Worm (Caenorhabditis elegans) whole organism, mixed stage, embryonic: ENCODE measurements around the gene grl-7.

ENCODE experiments used
- bed-3 ChIP-seq: fragments of 200-800 bp; sonication (Bioruptor generic); optimal IDR thresholded peaks from 3 replicates; lab custom pipeline; 2018; ENCODE audit warnings: mild to moderate bottlenecking, missing genetic modification characterization, moderate library complexity, missing compliant biosample characterization
- blmp-1 ChIP-seq: fragments of 150-350 bp; optimal IDR thresholded peaks from 2 replicates; lab custom pipeline; 2014; ENCODE audit warnings: missing biosample characterization, missing genetic modification characterization
- ceh-39 ChIP-seq: fragments of 150-350 bp; optimal IDR thresholded peaks from 2 replicates; lab custom pipeline; 2014; ENCODE audit warnings: missing biosample characterization, missing genetic modification characterization
- ceh-43 ChIP-seq: fragments of 200-800 bp; sonication (Bioruptor generic); optimal IDR thresholded peaks from 2 replicates; lab custom pipeline; 2018; ENCODE audit warnings: mild to moderate bottlenecking, missing genetic modification characterization, moderate library complexity, missing compliant biosample characterization
- ceh-83 ChIP-seq: fragments of 200-800 bp; sonication (Bioruptor generic); optimal IDR thresholded peaks from 2 replicates; lab custom pipeline; 2018; ENCODE audit warnings: mild to moderate bottlenecking, missing genetic modification characterization, missing compliant biosample characterization
- ces-1 ChIP-seq: fragments of 150-350 bp; optimal IDR thresholded peaks from 2 replicates; lab custom pipeline; 2014; ENCODE audit warnings: missing biosample characterization, missing genetic modification reagents, missing genetic modification characterization
- cnd-1 ChIP-seq: fragments of 200-800 bp; sonication (Bioruptor generic); optimal IDR thresholded peaks from 2 replicates; lab custom pipeline; 2018; ENCODE audit warnings: mild to moderate bottlenecking, missing genetic modification characterization, missing compliant biosample characterization
- drap-1 ChIP-seq: fragments of 200-800 bp; sonication (Bioruptor generic); optimal IDR thresholded peaks from 3 replicates; lab custom pipeline; 2018; ENCODE audit warnings: mild to moderate bottlenecking, missing genetic modification characterization, missing compliant biosample characterization
- elt-1 ChIP-seq: sonication (generic microtip); optimal IDR thresholded peaks from 2 replicates; lab custom pipeline; 2017; ENCODE audit warnings: missing genetic modification characterization, mild to moderate bottlenecking, missing compliant biosample characterization, antibody characterized with exemption, moderate library complexity, borderline replicate concordance; ENCODE audit not compliant: insufficient read depth
- elt-3 ChIP-seq: fragments of 150-350 bp; optimal IDR thresholded peaks from 2 replicates; lab custom pipeline; 2014; ENCODE audit warnings: missing biosample characterization, missing genetic modification characterization
- flh-1 ChIP-seq: fragments of 200-800 bp; sonication (Bioruptor generic); optimal IDR thresholded peaks from 2 replicates; lab custom pipeline; 2018; ENCODE audit warnings: mild to moderate bottlenecking, missing genetic modification characterization, moderate library complexity, missing compliant biosample characterization
- ham-2 ChIP-seq: fragments of 200-800 bp; sonication (Bioruptor generic); optimal IDR thresholded peaks from 2 replicates; lab custom pipeline; 2018; ENCODE audit warnings: mild to moderate bottlenecking, missing genetic modification characterization, missing compliant biosample characterization
- hlh-1 ChIP-seq: fragments of 150-350 bp; optimal IDR thresholded peaks from 2 replicates; lab custom pipeline; 2014; ENCODE audit warnings: missing biosample characterization, missing genetic modification reagents, missing genetic modification characterization
- lin-13 ChIP-seq: fragments of 150-350 bp; optimal IDR thresholded peaks from 2 replicates; lab custom pipeline; 2014; ENCODE audit warnings: missing biosample characterization, missing genetic modification characterization
- lin-32 ChIP-seq: fragments of 200-800 bp; sonication (Bioruptor generic); optimal IDR thresholded peaks from 2 replicates; lab custom pipeline; 2018; ENCODE audit warnings: mild to moderate bottlenecking, missing genetic modification characterization, missing compliant biosample characterization
- lsy-2 ChIP-seq: fragments of 150-350 bp; optimal IDR thresholded peaks from 2 replicates; lab custom pipeline; 2014; ENCODE audit warnings: missing biosample characterization, missing genetic modification characterization
- mab-5 ChIP-seq: fragments of 150-350 bp; optimal IDR thresholded peaks from 2 replicates; lab custom pipeline; 2014; ENCODE audit warnings: missing biosample characterization, missing genetic modification characterization
- mep-1 ChIP-seq: fragments of 150-350 bp; optimal IDR thresholded peaks from 2 replicates; lab custom pipeline; 2017; ENCODE audit warnings: missing biosample characterization, missing genetic modification reagents, missing genetic modification characterization, inconsistent platforms
- mls-2 ChIP-seq: sonication (generic microtip); optimal IDR thresholded peaks from 2 replicates; lab custom pipeline; 2016; ENCODE audit warnings: mild to moderate bottlenecking, missing genetic modification characterization, moderate library complexity, missing compliant biosample characterization
- nhr-12 ChIP-seq: fragments of 150-350 bp; optimal IDR thresholded peaks from 2 replicates; lab custom pipeline; 2014; ENCODE audit warnings: missing biosample characterization, missing genetic modification characterization
- nhr-2 ChIP-seq: fragments of 150-350 bp; optimal IDR thresholded peaks from 2 replicates; lab custom pipeline; 2014; ENCODE audit warnings: missing biosample characterization, missing genetic modification characterization
- nhr-28 ChIP-seq: fragments of 150-350 bp; optimal IDR thresholded peaks from 2 replicates; lab custom pipeline; 2014; ENCODE audit warnings: missing biosample characterization, missing genetic modification characterization
- nhr-76 ChIP-seq: sonication (generic microtip); optimal IDR thresholded peaks from 2 replicates; lab custom pipeline; 2017; ENCODE audit warnings: missing biosample characterization, missing genetic modification characterization
- pha-4 ChIP-seq: fragments of 150-350 bp; optimal IDR thresholded peaks from 2 replicates; lab custom pipeline; 2018; ENCODE audit warnings: missing biosample characterization, missing genetic modification reagents, missing genetic modification characterization
- sem-2 ChIP-seq: fragments of 200-800 bp; sonication (Bioruptor generic); optimal IDR thresholded peaks from 2 replicates; lab custom pipeline; 2018; ENCODE audit warnings: mild to moderate bottlenecking, missing genetic modification characterization, missing compliant biosample characterization
- snpc-4 ChIP-seq: fragments of 150-350 bp; optimal IDR thresholded peaks from 2 replicates; lab custom pipeline; 2014; ENCODE audit warnings: missing biosample characterization, missing genetic modification characterization
- sptf-1 ChIP-seq: sonication (generic microtip); optimal IDR thresholded peaks from 2 replicates; lab custom pipeline; 2017; ENCODE audit warnings: mild to moderate bottlenecking, missing genetic modification characterization, moderate library complexity, missing compliant biosample characterization
- tbx-8 ChIP-seq: fragments of 200-800 bp; sonication (Bioruptor generic); optimal IDR thresholded peaks from 2 replicates; lab custom pipeline; 2018; ENCODE audit warnings: mild to moderate bottlenecking, missing genetic modification characterization, moderate library complexity, missing compliant biosample characterization
- unc-120 ChIP-seq: sonication (generic microtip); optimal IDR thresholded peaks from 2 replicates; lab custom pipeline; 2017; ENCODE audit warnings: missing genetic modification characterization, missing compliant biosample characterization; ENCODE audit not compliant: poor library complexity, severe bottlenecking
- unc-39 ChIP-seq: fragments of 150-350 bp; optimal IDR thresholded peaks from 2 replicates; lab custom pipeline; 2014; ENCODE audit warnings: missing biosample characterization, missing genetic modification characterization
- unc-62 ChIP-seq: fragments of 150-350 bp; optimal IDR thresholded peaks from 2 replicates; lab custom pipeline; 2014; ENCODE audit warnings: missing biosample characterization, missing genetic modification reagents, missing genetic modification characterization
- zip-8 ChIP-seq: fragments of 150-350 bp; optimal IDR thresholded peaks from 2 replicates; lab custom pipeline; 2014; ENCODE audit warnings: missing biosample characterization, missing genetic modification characterization
- ztf-11 ChIP-seq: fragments of 150-350 bp; optimal IDR thresholded peaks from 2 replicates; lab custom pipeline; 2014; ENCODE audit warnings: missing biosample characterization, missing genetic modification characterization

Gene grl-7

ce11 chrV:11326914-11327367, 19.9 kb downstream of the grl-7 start, which contains the start of gene tmed-10:
tmed-10 (minus strand) TSS chrV:11326964.
- TF ChIP-seq lin-13 (tag; lab: Kevin White, UChicago) (peak; percentile 6), sptf-1 (no peak), lsy-2 (tag; lab: Kevin White, UChicago) (peak; percentile 88), blmp-1 (tag; lab: Kevin White, UChicago) (no peak), ztf-11 (tag; lab: Kevin White, UChicago) (no peak), mep-1 (tag; lab: Kevin White, UChicago) (peak; percentile 34), hlh-1 (peak; percentile 22), nhr-28 (tag; lab: Kevin White, UChicago) (no peak), lin-32 (GFP tag; lab: Kevin White, UChicago) (no peak), pha-4 (peak; percentile 6), nhr-2 (tag; lab: Kevin White, UChicago) (no peak), ceh-83 (GFP tag; lab: Kevin White, UChicago) (no peak), mls-2 (tag; lab: Kevin White, UChicago) (no peak), sem-2 (GFP tag; lab: Kevin White, UChicago) (no peak), elt-3 (tag; lab: Kevin White, UChicago) (no peak), unc-39 (tag; lab: Kevin White, UChicago) (no peak), mab-5 (no peak), unc-120 (tag; lab: Kevin White, UChicago) (peak; percentile 12), flh-1 (no peak), ham-2 (no peak), ces-1 (GFP tag; lab: Kevin White, UChicago) (peak; percentile 70), zip-8 (no peak), ceh-39 (no peak), elt-1 (tag; lab: Kevin White, UChicago) (no peak)

DNA sequence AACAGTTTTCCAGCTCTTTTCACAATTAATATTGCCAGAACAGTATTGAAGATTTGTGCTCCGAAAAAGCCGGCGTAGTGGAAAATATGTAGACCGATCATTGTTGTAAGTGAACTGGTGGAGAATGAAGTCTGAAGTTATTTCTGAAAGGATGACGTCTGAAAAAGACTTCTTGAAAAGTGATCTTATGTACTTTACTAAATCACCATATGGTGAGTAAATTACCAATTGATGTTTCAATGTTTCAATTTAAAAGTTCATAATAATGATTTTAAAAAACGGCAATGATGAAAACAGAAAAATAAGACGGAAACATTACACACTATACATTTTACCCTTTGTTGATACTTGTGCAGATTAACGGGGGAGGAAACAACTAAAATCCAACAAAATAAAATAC, 23.1 kb downstream of the grl-7 start, which contains the start of gene str-141:
Gene str-141, minus strand, starts transcription at position 101 of the 400 bp plus-strand sequence.
- TF ChIP-seq tbx-8 (GFP tag; lab: Kevin White, UChicago) (no peak), lin-13 (tag; lab: Kevin White, UChicago) (no peak), unc-120 (tag; lab: Kevin White, UChicago) (no peak), ceh-43 (no peak)

- TF ChIP-seq ztf-11 (tag; lab: Kevin White, UChicago): no peak
- no peak for TF ChIP-seq lin-13 (tag; lab: Kevin White, UChicago)
- TF ChIP-seq unc-62 (GFP tag; lab: Kevin White, UChicago): no peak
- peak; percentile 48 for TF ChIP-seq hlh-1
- TF ChIP-seq nhr-76: no peak
- TF ChIP-seq nhr-28 (tag; lab: Kevin White, UChicago): no peak
- TF ChIP-seq ceh-83 (GFP tag; lab: Kevin White, UChicago): no peak
- TF ChIP-seq unc-120 (tag; lab: Kevin White, UChicago): peak; percentile 19
- no peak for TF ChIP-seq lin-32 (GFP tag; lab: Kevin White, UChicago)
- no peak for TF ChIP-seq flh-1
- no peak for TF ChIP-seq snpc-4 (tag; lab: Kevin White, UChicago)
- TF ChIP-seq lsy-2 (tag; lab: Kevin White, UChicago): no peak
- TF ChIP-seq unc-39 (tag; lab: Kevin White, UChicago): no peak
- TF ChIP-seq elt-3 (tag; lab: Kevin White, UChicago): no peak
- peak; percentile 40 for TF ChIP-seq pha-4
- TF ChIP-seq ceh-43: no peak
- no peak for TF ChIP-seq blmp-1 (tag; lab: Kevin White, UChicago)
- no peak for TF ChIP-seq mls-2 (tag; lab: Kevin White, UChicago)
- TF ChIP-seq nhr-12: no peak
- no peak for TF ChIP-seq cnd-1 (tag; lab: Kevin White, UChicago)
- TF ChIP-seq sem-2 (GFP tag; lab: Kevin White, UChicago): no peak
Measured at ce11 chrV:11321719-11322118, 25.1 kb downstream of the grl-7 start, which contains the start of gene F47G9.4. F47G9.4 (minus strand) TSS chrV:11321816.

ce11 chrV:11320860-11321259, 26.0 kb downstream of the grl-7 start:
- TF ChIP-seq drap-1 (GFP tag; lab: Kevin White, UChicago) (no peak), ceh-43 (no peak), cnd-1 (tag; lab: Kevin White, UChicago) (no peak), ztf-11 (tag; lab: Kevin White, UChicago) (no peak), hlh-1 (no peak), nhr-76 (no peak), snpc-4 (tag; lab: Kevin White, UChicago) (no peak), bed-3 (GFP tag; lab: Kevin White, UChicago) (no peak)
- TF ChIP-seq, all 35 proteins: peak for 0
